Worm (Caenorhabditis elegans): ENCODE data around the gene C50F4.6.

Gene C50F4.6

ce11 chrV:9536505-9536904 lies 9.4 kb upstream of the C50F4.6 start, which contains the start of gene C50F4.4 (continued):
- TF ChIP-seq ceh-63 (GFP tag; optimal IDR thresholded peaks at IDR 0.05) (no peak), efl-1 (optimal IDR thresholded peaks at IDR 0.05) (peak; percentile 32 to 56), efl-1 (GFP tag; optimal IDR thresholded peaks at IDR 0.05 in 1 of 2) (peak; percentile 49 to 94), dsc-1 (tag; optimal IDR thresholded peaks at IDR 0.05) (peak; percentile 61), mab-9 (GFP tag; IDR thresholded peaks at IDR 0.05) (0 out of 2 replicates have a peak, but pooled peaks have one; percentile 49), sup-37 (GFP tag; optimal IDR thresholded peaks at IDR 0.05) (no peak), irx-1 (tag; optimal IDR thresholded peaks at IDR 0.05) (peak; percentile 70), blmp-1 (tag; optimal IDR thresholded peaks at IDR 0.05) (no peak), lin-35 (GFP tag; optimal IDR thresholded peaks at IDR 0.05) (peak; percentile 29 to 33), ztf-4 (tag; optimal IDR thresholded peaks at IDR 0.05) (no peak), nhr-11 (tag; optimal IDR thresholded peaks at IDR 0.05) (no peak), skn-1 (tag; optimal IDR thresholded peaks at IDR 0.05) (no peak), snu-23 (GFP tag; optimal IDR thresholded peaks at IDR 0.05) (peak; percentile 55), lin-39 (tag; optimal IDR thresholded peaks at IDR 0.05) (peak; percentile 7), tbx-2 (tag; optimal IDR thresholded peaks at IDR 0.05) (no peak), snpc-4 (tag; optimal IDR thresholded peaks at IDR 0.05) (no peak), nhr-90 (tag; optimal IDR thresholded peaks at IDR 0.05; ENCODE audit: poor library complexity) (peak; percentile 71), ceh-82 (tag; optimal IDR thresholded peaks at IDR 0.05) (no peak), ama-1 (optimal IDR thresholded peaks at IDR 0.05) (no peak), unc-62 (GFP tag; optimal IDR thresholded peaks at IDR 0.05) (no peak), lsy-2 (tag; optimal IDR thresholded peaks at IDR 0.05) (peak in 1 of 2 experiments; percentile 61), fos-1 (tag; optimal IDR thresholded peaks at IDR 0.05) (no peak), hlh-17 (GFP tag; optimal IDR thresholded peaks at IDR 0.05; ENCODE audit: borderline replicate concordance) (no peak), aha-1 (tag; optimal IDR thresholded peaks at IDR 0.05) (no peak), nhr-77 (tag; optimal IDR thresholded peaks at IDR 0.05) (no peak), elt-3 (tag; optimal IDR thresholded peaks at IDR 0.05) (no peak), alr-1 (tag; optimal IDR thresholded peaks at IDR 0.05; ENCODE audit: borderline replicate concordance) (no peak), lin-13 (GFP tag; optimal IDR thresholded peaks at IDR 0.05) (no peak), unc-130 (tag; optimal IDR thresholded peaks at IDR 0.05) (peak; percentile 46), ceh-88 (GFP tag; IDR thresholded peaks at IDR 0.05) (no peak)

ce11 chrV:9539638-9540037 lies 6.3 kb upstream of the C50F4.6 start, which contains the start of gene C50F4.12:
TSS of gene C50F4.12 (minus strand) at chrV:9539738.
- TF ChIP-seq lin-13 (GFP tag; optimal IDR thresholded peaks at IDR 0.05) (no peak), alr-1 (tag; optimal IDR thresholded peaks at IDR 0.05; ENCODE audit: borderline replicate concordance) (no peak), ceh-82 (tag; optimal IDR thresholded peaks at IDR 0.05) (no peak), zip-4 (GFP tag; optimal IDR thresholded peaks at IDR 0.05) (no peak)

- TF ChIP-seq hlh-17 (GFP tag; optimal IDR thresholded peaks at IDR 0.05; ENCODE audit: borderline replicate concordance) (no peak), pag-3 (tag; optimal IDR thresholded peaks at IDR 0.05; ENCODE audit: borderline replicate concordance, insufficient read depth) (no peak), tbx-2 (tag; optimal IDR thresholded peaks at IDR 0.05) (no peak), blmp-1 (tag; optimal IDR thresholded peaks at IDR 0.05) (no peak), ceh-88 (GFP tag; IDR thresholded peaks at IDR 0.05) (no peak), ama-1 (optimal IDR thresholded peaks at IDR 0.05) (no peak), nhr-76 (tag; optimal IDR thresholded peaks at IDR 0.05) (no peak), dpl-1 (GFP tag; optimal IDR thresholded peaks at IDR 0.05) (no peak)
Measured at ce11 chrV:9541506-9541905, 4.4 kb upstream of the C50F4.6 start, which contains the start of gene C50F4.16. TSS of gene C50F4.16 (minus strand) at chrV:9541606.

ce11 chrV:9544176-9544632 lies 1.7 kb upstream of the C50F4.6 start, which contains the start of gene mdf-1:
TSS of gene mdf-1 (minus strand) at chrV:9544226.
- no peak for TF ChIP-seq ets-5 (GFP tag; IDR thresholded peaks at IDR 0.05)
- TF ChIP-seq aha-1 (tag; optimal IDR thresholded peaks at IDR 0.05): no peak
- no peak for TF ChIP-seq pag-3 (tag; optimal IDR thresholded peaks at IDR 0.05; ENCODE audit: borderline replicate concordance, insufficient read depth)
- TF ChIP-seq nhr-11 (tag; optimal IDR thresholded peaks at IDR 0.05): no peak
- TF ChIP-seq hlh-4 (tag; optimal IDR thresholded peaks at IDR 0.05): no peak
- TF ChIP-seq lin-15B (tag; optimal IDR thresholded peaks at IDR 0.05): peak; percentile 65
- TF ChIP-seq C16A3.4 (tag; optimal IDR thresholded peaks at IDR 0.05): peak; percentile 85
- TF ChIP-seq sox-4 (tag; optimal IDR thresholded peaks at IDR 0.05): no peak
- peak; percentile 24 for TF ChIP-seq ztf-4 (tag; optimal IDR thresholded peaks at IDR 0.05)
- TF ChIP-seq fkh-10 (GFP tag; optimal IDR thresholded peaks at IDR 0.05): no peak
- no peak for TF ChIP-seq egl-27 (tag; optimal IDR thresholded peaks at IDR 0.05)
- no peak for TF ChIP-seq jun-1 (tag; optimal IDR thresholded peaks at IDR 0.05)
- no peak for TF ChIP-seq vab-15 (tag; optimal IDR thresholded peaks at IDR 0.05)
- no peak for TF ChIP-seq ces-1 (GFP tag; optimal IDR thresholded peaks at IDR 0.05)
- TF ChIP-seq dpl-1 (GFP tag; optimal IDR thresholded peaks at IDR 0.05): peak; percentile 85 to 93 (median 89)
- peak; percentile 60 for TF ChIP-seq xbp-1 (tag; optimal IDR thresholded peaks at IDR 0.05)
- TF ChIP-seq ceh-82 (tag; optimal IDR thresholded peaks at IDR 0.05): peak; percentile 14 to 68 (median 43)
- TF ChIP-seq zag-1 (tag; optimal IDR thresholded peaks at IDR 0.05): no peak
- TF ChIP-seq snpc-4 (tag; optimal IDR thresholded peaks at IDR 0.05): peak; percentile 35
- no peak for TF ChIP-seq isw-1 (GFP tag; IDR thresholded peaks at IDR 0.05)

Data from whole organism, L1 larva.